Worm (Caenorhabditis elegans): ENCODE results near the gene K02E2.6.
A peak's percentile ranks its signal among the peaks of the same experiment; 100 is the strongest.

Gene K02E2.6

DNA sequence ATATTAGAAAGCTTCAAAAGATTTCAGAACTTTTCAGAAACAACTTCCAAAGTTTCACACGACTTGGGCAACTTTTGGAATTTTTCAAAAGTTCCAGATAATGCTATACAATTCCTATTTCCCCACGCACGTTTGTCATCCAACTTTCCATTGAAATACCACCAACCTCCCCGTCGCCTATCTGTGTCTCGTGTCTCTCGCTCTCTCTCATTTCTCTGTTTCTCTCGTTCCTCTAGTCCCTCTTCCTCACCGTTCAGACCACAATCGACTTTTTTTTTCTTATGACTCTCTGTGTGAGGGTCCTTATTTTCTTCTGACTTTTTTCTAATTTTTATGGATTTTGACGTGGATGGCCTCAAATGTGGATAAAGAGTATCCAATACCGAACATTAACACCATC is at the start of gene K02E2.6:
K02E2.6 (plus strand) TSS at position 242 of the 400 bp plus-strand sequence.
- TF ChIP-seq daf-19 (GFP tag; conservative IDR thresholded peaks at IDR 0.05) (no peak), Y105C5A.15 (GFP tag; IDR thresholded peaks at IDR 0.05) (no peak), snpc-4 (tag; optimal IDR thresholded peaks at IDR 0.05) (no peak), lin-29 (GFP tag; IDR thresholded peaks at IDR 0.05) (no peak), Y5F2A.4 (GFP tag; optimal IDR thresholded peaks at IDR 0.05) (no peak), dpl-1 (GFP tag; optimal IDR thresholded peaks at IDR 0.05) (no peak), ZK546.5 (tag; optimal IDR thresholded peaks at IDR 0.05) (no peak), unc-39 (tag; optimal IDR thresholded peaks at IDR 0.05) (no peak), daf-16 (GFP tag; optimal IDR thresholded peaks at IDR 0.05) (no peak), daf-16 (tag; optimal IDR thresholded peaks at IDR 0.05) (peak; percentile 6), duxl-1 (tag; optimal IDR thresholded peaks at IDR 0.05; ENCODE audit: poor library complexity) (peak; percentile 91), nhr-25 (tag; optimal IDR thresholded peaks at IDR 0.05; ENCODE audit: borderline replicate concordance, insufficient read depth) (no peak), pha-4 (GFP tag; IDR thresholded peaks at IDR 0.05) (no peak), pha-4 (tag; optimal IDR thresholded peaks at IDR 0.05) (no peak), hlh-30 (tag; optimal IDR thresholded peaks at IDR 0.05; ENCODE audit: insufficient read depth) (peak; percentile 54), zip-11 (GFP tag; IDR thresholded peaks at IDR 0.05) (no peak), unc-62 (GFP tag; optimal IDR thresholded peaks at IDR 0.05 in 1 of 2) (no peak), unc-62 (tag; optimal IDR thresholded peaks at IDR 0.05) (no peak)

DNA sequence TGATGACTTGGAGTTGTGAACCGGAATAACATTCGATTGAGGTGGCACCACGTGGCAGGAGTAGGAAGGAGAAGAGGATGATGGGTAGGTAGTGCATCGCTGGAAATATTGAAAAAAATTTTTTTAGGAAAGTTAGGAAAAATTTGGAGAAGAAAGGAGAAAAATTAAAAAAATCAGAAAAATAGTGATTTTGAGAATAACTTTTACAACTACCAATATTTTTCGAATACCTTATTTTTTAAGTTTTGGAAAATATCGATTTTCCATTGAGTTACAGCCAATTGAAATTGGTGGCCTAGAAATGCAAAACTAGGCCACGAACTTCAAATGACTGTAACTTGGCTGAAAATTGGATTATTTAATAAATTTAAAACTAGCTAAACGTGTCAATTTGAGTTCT is 45.1 kb upstream of the K02E2.6 start, which contains the start of gene Y38H6A.5:
Y38H6A.5 (minus strand) TSS at position 101 of the 400 bp plus-strand sequence.
- TF ChIP-seq unc-62 (GFP tag; optimal IDR thresholded peaks at IDR 0.05 in 1 of 2) (peak in 1 of 2 experiments; percentile 65), unc-62 (tag; optimal IDR thresholded peaks at IDR 0.05) (no peak), php-3 (GFP tag; IDR thresholded peaks at IDR 0.05) (no peak), nhr-102 (tag; optimal IDR thresholded peaks at IDR 0.05) (no peak)

DNA sequence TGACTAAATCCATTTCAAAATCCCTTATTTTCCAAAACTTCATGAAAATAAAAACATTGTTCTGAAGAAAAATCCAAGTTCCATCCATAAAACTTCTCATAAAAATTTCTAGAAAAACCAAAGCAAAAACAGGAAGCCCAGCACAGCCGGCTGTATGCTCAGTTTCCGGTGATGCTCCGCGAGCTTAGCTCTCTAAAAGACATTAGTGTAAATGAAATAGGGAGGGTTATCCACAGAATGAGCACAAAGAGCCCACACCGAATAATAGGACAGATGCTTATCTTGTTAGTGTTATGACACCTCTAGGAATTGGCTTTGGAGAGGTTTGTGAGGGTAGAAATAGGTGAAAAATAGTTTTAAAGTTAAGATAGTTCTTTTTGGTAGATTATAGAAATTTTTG is 42.3 kb upstream of the K02E2.6 start:
- no peak for TF ChIP-seq attf-4 (tag; optimal IDR thresholded peaks at IDR 0.05)
- TF ChIP-seq unc-130 (GFP tag; optimal IDR thresholded peaks at IDR 0.05) = no peak
- TF ChIP-seq aha-1 (tag) = peak; percentile 77

DNA sequence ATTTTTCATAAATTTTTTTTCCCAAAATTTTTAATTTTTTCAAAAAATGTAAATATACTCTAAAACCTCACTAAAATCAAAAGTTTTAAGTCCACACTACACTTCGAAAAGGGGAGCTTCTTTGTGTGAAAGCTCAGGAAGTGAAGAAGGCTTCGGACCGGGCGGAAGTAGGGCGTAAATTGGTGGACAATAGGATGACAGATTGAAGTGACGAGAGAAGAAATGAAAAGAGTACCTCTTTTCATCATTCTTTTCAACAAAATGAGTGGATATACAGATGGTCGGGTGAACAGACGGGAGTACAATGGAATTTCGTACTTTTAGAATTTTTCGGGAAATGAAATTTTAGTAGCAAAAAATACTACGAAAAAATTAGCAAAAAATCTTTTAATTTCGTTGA is 41.5 kb upstream of the K02E2.6 start:
- no peak for TF ChIP-seq nhr-28 (tag; optimal IDR thresholded peaks at IDR 0.05)
- TF ChIP-seq ZK337.2 (GFP tag; IDR thresholded peaks at IDR 0.05) = no peak
- peak; percentile 75 for TF ChIP-seq fkh-10 (GFP tag; optimal IDR thresholded peaks at IDR 0.05)
- no peak for TF ChIP-seq fos-1 (tag; optimal IDR thresholded peaks at IDR 0.05)

DNA sequence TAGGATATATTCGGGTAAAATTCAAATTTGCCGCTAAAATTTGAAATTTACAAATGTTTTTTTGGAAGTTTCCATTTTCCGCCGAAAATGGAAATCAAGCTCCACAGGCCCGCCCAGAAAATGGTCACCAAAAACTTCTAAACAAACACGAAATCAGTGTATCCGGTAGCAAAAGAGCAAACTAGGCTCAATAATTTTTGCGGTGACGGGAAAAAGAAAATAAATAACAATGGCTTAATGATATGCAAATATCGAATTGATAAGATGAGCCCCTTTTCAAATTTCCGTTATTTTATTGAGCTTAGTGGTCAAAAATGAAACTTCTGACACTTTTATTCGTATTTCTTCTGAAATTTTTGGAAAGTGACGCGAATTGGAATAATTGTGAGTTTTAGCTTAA is 35.5 kb upstream of the K02E2.6 start, which contains the start of gene Y38H6A.3:
Y38H6A.3 (plus strand) TSS at position 301 of the 400 bp plus-strand sequence.
- TF ChIP-seq ceh-28 (tag; optimal IDR thresholded peaks at IDR 0.05) (no peak), attf-4 (tag; optimal IDR thresholded peaks at IDR 0.05) (no peak), aha-1 (tag) (peak; percentile 47)

DNA sequence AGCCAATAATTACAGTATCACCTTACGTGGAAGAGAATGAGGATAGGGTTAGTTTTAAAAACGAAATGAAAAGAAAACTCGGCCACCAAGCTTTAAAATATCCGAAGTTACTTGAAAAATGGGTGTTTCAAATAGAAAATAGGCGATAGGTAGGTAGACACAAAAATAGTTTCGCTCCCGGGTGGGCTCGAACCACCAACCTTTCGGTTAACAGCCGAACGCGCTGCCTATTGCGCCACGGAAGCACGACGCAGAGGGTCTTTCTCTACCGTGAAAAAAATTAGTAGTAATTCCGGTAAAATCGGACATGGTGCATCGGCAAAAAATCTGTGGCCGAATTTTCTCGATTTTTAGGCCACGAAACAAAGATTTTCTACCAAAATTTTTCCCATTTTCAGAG is 32.7 kb upstream of the K02E2.6 start:
- TF ChIP-seq Y48G9A.11 (GFP tag; IDR thresholded peaks at IDR 0.05) (0 out of 2 replicates have a peak, but pooled peaks have one; percentile 25), F44E2.7 (GFP tag; IDR thresholded peaks at IDR 0.05) (peak; percentile 53; the same call in 1 of the 2 replicates), mxl-3 (GFP tag; optimal IDR thresholded peaks at IDR 0.05) (no peak), madf-9 (GFP tag; conservative IDR thresholded peaks at IDR 0.05) (no peak), zag-1 (tag; optimal IDR thresholded peaks at IDR 0.05) (no peak), madf-5 (GFP tag; IDR thresholded peaks at IDR 0.05) (no peak), D1046.2 (GFP tag; IDR thresholded peaks at IDR 0.05) (0 out of 2 replicates have a peak, but pooled peaks have one; percentile 64), lin-38 (GFP tag; IDR thresholded peaks at IDR 0.05) (peak; percentile 53), vab-7 (GFP tag; IDR thresholded peaks at IDR 0.05) (peak; percentile 63), nhr-76 (tag; optimal IDR thresholded peaks at IDR 0.05) (no peak), R02D3.7 (tag; optimal IDR thresholded peaks at IDR 0.05) (no peak)
